Worm (Caenorhabditis elegans) whole organism, late embryonic: ENCODE measurements around the gene F54E2.5.

Source experiments
- C08G9.2 ChIP-seq: sonication (generic microtip); optimal IDR thresholded peaks from 2 replicates; lab custom pipeline; 2016; ENCODE audit warnings: mild to moderate bottlenecking, missing genetic modification characterization, moderate library complexity, missing compliant biosample characterization
- C38D4.7 ChIP-seq: fragments of 200-800 bp; sonication (Bioruptor generic); optimal IDR thresholded peaks from 2 replicates; lab custom pipeline; 2018; ENCODE audit warnings: mild to moderate bottlenecking, missing genetic modification characterization, moderate library complexity, missing compliant biosample characterization
- K02D7.2 ChIP-seq: sonication (generic microtip); optimal IDR thresholded peaks from 2 replicates; lab custom pipeline; 2017; ENCODE audit warnings: mild to moderate bottlenecking, missing genetic modification characterization, missing compliant biosample characterization
- ahr-1 ChIP-seq: sonication (generic microtip); optimal IDR thresholded peaks from 2 replicates; lab custom pipeline; 2016; ENCODE audit warnings: missing genetic modification characterization, missing compliant biosample characterization
- ama-1 ChIP-seq: fragments of 150-350 bp; optimal IDR thresholded peaks from 2 replicates; lab custom pipeline; 2014
- ceh-18 ChIP-seq: sonication (generic microtip); optimal IDR thresholded peaks from 2 replicates; lab custom pipeline; 2016; ENCODE audit warnings: missing genetic modification characterization, missing compliant biosample characterization
- ceh-19 ChIP-seq: fragments of 200-800 bp; sonication (Bioruptor generic); optimal IDR thresholded peaks from 2 replicates; lab custom pipeline; 2018; ENCODE audit warnings: mild to moderate bottlenecking, missing genetic modification characterization, missing compliant biosample characterization
- ceh-2 ChIP-seq: sonication (generic microtip); optimal IDR thresholded peaks from 2 replicates; lab custom pipeline; 2016; ENCODE audit warnings: missing genotype, missing genetic modification characterization, missing compliant biosample characterization
- ceh-24 ChIP-seq: sonication (generic microtip); optimal IDR thresholded peaks from 2 replicates; lab custom pipeline; 2016; ENCODE audit warnings: mild to moderate bottlenecking, missing genetic modification characterization, missing compliant biosample characterization
- ceh-31 ChIP-seq: sonication (generic microtip); optimal IDR thresholded peaks from 2 replicates; lab custom pipeline; 2016; ENCODE audit warnings: missing genetic modification characterization, missing compliant biosample characterization
- ceh-45 ChIP-seq: fragments of 200-800 bp; sonication (Bioruptor generic); IDR thresholded peaks from 2 replicates; pipeline ENCODE4 v1.3.6; 2022; ENCODE audit warnings: missing genetic modification reagents, missing genetic modification characterization, missing compliant biosample characterization
- ceh-9 ChIP-seq: sonication (generic microtip); optimal IDR thresholded peaks from 2 replicates; lab custom pipeline; 2016; ENCODE audit warnings: mild to moderate bottlenecking, missing genetic modification characterization, inconsistent platforms, missing compliant biosample characterization
- che-1 ChIP-seq: sonication (generic microtip); optimal IDR thresholded peaks from 2 replicates; lab custom pipeline; 2016; ENCODE audit warnings: mild to moderate bottlenecking, missing genetic modification characterization, missing compliant biosample characterization
- dve-1 ChIP-seq: sonication (generic microtip); optimal IDR thresholded peaks from 2 replicates; lab custom pipeline; 2017; ENCODE audit warnings: antibody characterized with exemption, mild to moderate bottlenecking, missing genetic modification characterization, missing compliant biosample characterization
- elt-2 ChIP-seq: sonication (generic microtip); optimal IDR thresholded peaks from 2 replicates; lab custom pipeline; 2016; ENCODE audit warnings: missing genetic modification reagents, missing genetic modification characterization, missing compliant biosample characterization
- eyg-1 ChIP-seq: sonication (generic microtip); optimal IDR thresholded peaks from 2 replicates; lab custom pipeline; 2016; ENCODE audit warnings: missing genotype, missing genetic modification characterization, missing compliant biosample characterization
- gmeb-2 ChIP-seq: sonication (generic microtip); optimal IDR thresholded peaks from 2 replicates; lab custom pipeline; 2016; ENCODE audit warnings: missing genetic modification characterization, inconsistent platforms, missing compliant biosample characterization
- hlh-13 ChIP-seq: fragments of 200-800 bp; sonication (Bioruptor generic); optimal IDR thresholded peaks from 2 replicates; lab custom pipeline; 2018; ENCODE audit warnings: mild to moderate bottlenecking, missing genetic modification characterization, missing compliant biosample characterization
- hlh-15 ChIP-seq: sonication (generic microtip); optimal IDR thresholded peaks from 2 replicates; lab custom pipeline; 2016; ENCODE audit warnings: missing genetic modification characterization, missing compliant biosample characterization
- hlh-30 ChIP-seq: sonication (generic microtip); optimal IDR thresholded peaks from 2 replicates; lab custom pipeline; 2017; ENCODE audit warnings: antibody characterized with exemption, missing genetic modification characterization, missing compliant biosample characterization; ENCODE audit not compliant: insufficient read depth
- madf-2 ChIP-seq: sonication (generic microtip); optimal IDR thresholded peaks from 2 replicates; lab custom pipeline; 2017; ENCODE audit warnings: missing genetic modification characterization, missing compliant biosample characterization
- nfya-1 ChIP-seq: sonication (generic microtip); optimal IDR thresholded peaks from 2 replicates; lab custom pipeline; 2017; ENCODE audit warnings: missing genetic modification characterization, mild to moderate bottlenecking, missing compliant biosample characterization, antibody characterized with exemption, moderate library complexity
- nhr-11 ChIP-seq: fragments of 150-350 bp; optimal IDR thresholded peaks from 2 replicates; lab custom pipeline; 2014; ENCODE audit warnings: missing biosample characterization, missing genetic modification characterization
- nhr-232 ChIP-seq: sonication (generic microtip); optimal IDR thresholded peaks from 2 replicates; lab custom pipeline; 2016; ENCODE audit warnings: missing genetic modification characterization, missing compliant biosample characterization
- pat-9 ChIP-seq: fragments of 200-800 bp; sonication (Bioruptor generic); optimal IDR thresholded peaks from 2 replicates; lab custom pipeline; 2018; ENCODE audit warnings: mild to moderate bottlenecking, missing genetic modification characterization, moderate library complexity, missing compliant biosample characterization
- pha-4 ChIP-seq: fragments of 150-350 bp; optimal IDR thresholded peaks from 2 replicates; lab custom pipeline; 2018; ENCODE audit warnings: missing biosample characterization, missing genetic modification reagents, missing genetic modification characterization
- pqm-1 ChIP-seq: sonication (generic microtip); optimal IDR thresholded peaks from 2 replicates; lab custom pipeline; 2016; ENCODE audit warnings: missing genetic modification characterization, missing compliant biosample characterization
- pros-1 ChIP-seq: fragments of 150-350 bp; optimal IDR thresholded peaks from 2 replicates; lab custom pipeline; 2014; ENCODE audit warnings: missing biosample characterization, missing genetic modification reagents, missing genetic modification characterization
- ref-2 ChIP-seq: sonication (generic microtip); optimal IDR thresholded peaks from 2 replicates; lab custom pipeline; 2016; ENCODE audit warnings: missing genetic modification characterization, missing compliant biosample characterization
- sdc-2 ChIP-seq: sonication (generic microtip); optimal IDR thresholded peaks from 2 replicates; lab custom pipeline; 2016; ENCODE audit warnings: missing genotype, missing genetic modification characterization, missing compliant biosample characterization
- tbx-7 ChIP-seq: sonication (generic microtip); optimal IDR thresholded peaks from 2 replicates; lab custom pipeline; 2016; ENCODE audit warnings: missing genotype, missing genetic modification characterization, missing compliant biosample characterization
- ttx-3 ChIP-seq: sonication (generic microtip); optimal IDR thresholded peaks from 2 replicates; lab custom pipeline; 2016; ENCODE audit warnings: missing genetic modification reagents, missing genetic modification characterization, missing compliant biosample characterization
- unc-3 ChIP-seq, 2 experiments: fragments of 200-800 bp in 1 of 2; sonication (Bioruptor generic) in 1 of 2; sonication (generic microtip) in 1 of 2; conservative IDR thresholded peaks in 1 of 2; optimal IDR thresholded peaks in 1 of 2; 2 replicates each; pipeline versions ENCODE4 v1.3.6 to Lab custom; 2016 to 2022; ENCODE audit warnings: missing compliant biosample characterization in 2 of 2, missing genetic modification characterization in 2 of 2, missing genetic modification reagents in 1 of 2
- unc-42 ChIP-seq: sonication (generic microtip); optimal IDR thresholded peaks from 2 replicates; lab custom pipeline; 2016; ENCODE audit warnings: missing genotype, missing genetic modification characterization, missing compliant biosample characterization
- unc-55 ChIP-seq: sonication (generic microtip); optimal IDR thresholded peaks from 2 replicates; lab custom pipeline; 2017; ENCODE audit warnings: missing biosample characterization, missing genetic modification reagents, missing genetic modification characterization
- unc-86 ChIP-seq: sonication (generic microtip); optimal IDR thresholded peaks from 2 replicates; lab custom pipeline; 2016; ENCODE audit warnings: missing genetic modification characterization, missing compliant biosample characterization
- zip-5 ChIP-seq: sonication (generic microtip); optimal IDR thresholded peaks from 2 replicates; lab custom pipeline; 2016; ENCODE audit warnings: missing genetic modification characterization, missing compliant biosample characterization

F54E2.5 gene

DNA sequence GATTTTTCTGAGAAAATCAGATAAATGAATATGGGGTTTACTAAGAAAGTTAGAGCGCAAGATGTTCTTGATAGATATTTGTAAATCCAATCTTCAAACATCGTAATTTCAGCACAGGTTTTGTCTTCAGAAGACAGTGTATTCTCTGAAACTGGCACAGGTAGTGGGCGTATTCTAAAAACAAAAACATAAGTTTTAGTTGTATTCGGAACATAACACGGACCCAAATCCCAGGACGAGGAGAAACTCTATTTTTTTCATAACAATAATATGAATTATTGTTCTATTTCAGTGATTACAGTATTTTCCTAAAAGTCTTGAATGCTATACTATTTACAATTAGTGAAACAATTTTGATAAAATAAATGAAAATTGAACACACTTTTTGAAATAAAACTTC lies 20.6 kb upstream of the F54E2.5 start, which contains the start of gene srj-45:
TSS of gene srj-45 (minus strand) at position 101 of the 400 bp plus-strand sequence.
- TF ChIP-seq unc-3 (GFP tag; conservative IDR thresholded peaks at IDR 0.05; lab: Robert Waterston, UW) (no peak), unc-3 (tag; optimal IDR thresholded peaks at IDR 0.05; lab: Kevin White, UChicago) (no peak), unc-86 (no peak), nhr-232 (no peak), hlh-13 (GFP tag; lab: Kevin White, UChicago) (no peak), nfya-1 (no peak), ceh-19 (GFP tag; lab: Kevin White, UChicago) (no peak), hlh-30 (tag; lab: Kevin White, UChicago) (no peak)

- no peak for TF ChIP-seq gmeb-2 (tag; lab: Kevin White, UChicago)
- TF ChIP-seq elt-2 (tag; lab: Kevin White, UChicago) = no peak
- TF ChIP-seq ttx-3 (tag; lab: Kevin White, UChicago) = no peak
- no peak for TF ChIP-seq ceh-2 (tag; lab: Kevin White, UChicago)
- no peak for TF ChIP-seq sdc-2
- no peak for TF ChIP-seq pat-9
- TF ChIP-seq unc-55 (GFP tag; lab: Kevin White, UChicago) = no peak
- no peak for TF ChIP-seq hlh-15 (tag; lab: Kevin White, UChicago)
- TF ChIP-seq tbx-7 (tag; lab: Kevin White, UChicago) = no peak
- no peak for TF ChIP-seq hlh-13 (GFP tag; lab: Kevin White, UChicago)
- no peak for TF ChIP-seq eyg-1
- no peak for TF ChIP-seq che-1
- TF ChIP-seq pqm-1 (tag; lab: Kevin White, UChicago) = no peak
- TF ChIP-seq C38D4.7 (GFP tag; lab: Kevin White, UChicago) = no peak
- no peak for TF ChIP-seq ceh-24 (tag; lab: Kevin White, UChicago)
These were observed 16.8 kb upstream of the F54E2.5 start, which contains the start of gene srj-50 for ce11 chrV:2832666-2833065. TSS of gene srj-50 (plus strand) at chrV:2832966.

ce11 chrV:2830817-2831216 lies 15.0 kb upstream of the F54E2.5 start, which contains the start of gene srw-2:
TSS of gene srw-2 (plus strand) at chrV:2830878.
- TF ChIP-seq nhr-11 (tag; lab: Kevin White, UChicago) = no peak
- TF ChIP-seq ceh-9 (tag; lab: Kevin White, UChicago) = no peak
- no peak for TF ChIP-seq ceh-45 (GFP tag; lab: Robert Waterston, UW)
- no peak for TF ChIP-seq madf-2 (tag; lab: Kevin White, UChicago)
- no peak for TF ChIP-seq hlh-15 (tag; lab: Kevin White, UChicago)
- no peak for TF ChIP-seq ceh-24 (tag; lab: Kevin White, UChicago)
- no peak for TF ChIP-seq pros-1 (tag; lab: Kevin White, UChicago)
- no peak for TF ChIP-seq elt-2 (tag; lab: Kevin White, UChicago)
- TF ChIP-seq ref-2 (tag; lab: Kevin White, UChicago) = no peak
- no peak for TF ChIP-seq C08G9.2 (tag; lab: Kevin White, UChicago)
- TF ChIP-seq K02D7.2 (tag; lab: Kevin White, UChicago) = no peak
- TF ChIP-seq ahr-1 (tag; lab: Kevin White, UChicago) = no peak
- no peak for TF ChIP-seq nfya-1
- TF ChIP-seq pqm-1 (tag; lab: Kevin White, UChicago) = no peak
- TF ChIP-seq ama-1 = no peak
- no peak for TF ChIP-seq ceh-18 (tag; lab: Kevin White, UChicago)

DNA sequence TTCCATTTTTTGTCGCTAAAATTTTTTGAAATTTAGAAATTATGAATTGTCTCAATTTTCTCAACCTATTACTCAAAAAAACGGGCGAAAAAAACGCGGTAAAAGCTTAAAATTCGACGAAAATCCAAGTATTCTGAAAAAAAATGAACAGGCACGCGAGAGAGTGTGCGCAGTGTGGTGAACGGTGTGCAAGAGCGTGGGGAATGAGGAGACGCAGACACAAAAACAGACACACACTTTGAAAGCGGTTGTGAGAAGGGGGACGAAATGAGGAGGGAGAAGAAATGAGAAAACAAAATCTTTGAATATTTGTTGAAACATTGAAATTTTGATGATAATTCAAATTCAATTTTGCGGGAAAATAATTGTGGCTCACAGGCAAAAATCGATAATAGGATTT lies 11.0 kb upstream of the F54E2.5 start, which contains the start of gene T03D3.5:
TSS of gene T03D3.5 (minus strand) at position 21 of the 400 bp plus-strand sequence.
- no peak for TF ChIP-seq gmeb-2 (tag; lab: Kevin White, UChicago)
- peak; percentile 1 for TF ChIP-seq unc-42 (tag; lab: Kevin White, UChicago)

DNA sequence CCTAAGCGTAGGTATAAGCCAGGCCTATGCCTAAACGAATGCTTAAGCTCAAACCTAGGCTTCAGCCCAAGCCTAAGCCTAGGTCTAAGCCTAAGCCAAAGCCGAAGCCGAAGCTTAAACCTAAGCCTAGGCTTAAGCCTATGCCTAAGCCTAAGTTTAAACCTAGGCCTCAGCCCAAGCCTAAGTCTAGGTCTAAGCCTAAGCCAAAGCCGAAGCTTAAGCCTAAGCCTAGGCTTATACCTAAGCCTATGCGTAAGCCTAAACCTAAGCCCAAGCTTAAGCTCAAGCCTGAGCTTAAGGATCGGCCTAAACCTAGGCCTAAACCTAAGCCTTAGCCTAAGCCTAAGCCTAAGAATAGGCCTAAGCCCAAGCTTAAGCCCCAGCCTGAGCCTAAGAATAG lies 10.1 kb upstream of the F54E2.5 start:
- TF ChIP-seq ceh-31 (tag; lab: Kevin White, UChicago) = no peak
- peak; percentile 85 for TF ChIP-seq dve-1
- TF ChIP-seq pha-4 = no peak
- TF ChIP-seq eyg-1 = no peak
- TF ChIP-seq zip-5 (tag; lab: Kevin White, UChicago) = no peak
